Worm (Caenorhabditis elegans) whole organism, young adult: ENCODE results near the gene grd-8.

Experiments
- B0261.1 ChIP-seq: sonication (generic microtip); optimal IDR thresholded peaks from 2 replicates; lab custom pipeline; 2016; ENCODE audit warnings: mild to moderate bottlenecking, missing genetic modification characterization, moderate library complexity, missing compliant biosample characterization
- B0336.3 ChIP-seq: fragments of 200-800 bp; sonication (Bioruptor generic); IDR thresholded peaks from 2 replicates; pipeline ENCODE4 v1.3.6; 2022; ENCODE audit warnings: missing genetic modification characterization, missing compliant biosample characterization
- C06A6.2 ChIP-seq: fragments of 200-800 bp; sonication (Bioruptor generic); conservative IDR thresholded peaks from 2 replicates; pipeline ENCODE4 v1.3.6; 2022; ENCODE audit warnings: missing genetic modification characterization, missing compliant biosample characterization
- F55B11.4 ChIP-seq: sonication (generic microtip); optimal IDR thresholded peaks from 2 replicates; lab custom pipeline; 2016; ENCODE audit warnings: missing compliant biosample characterization, missing genetic modification characterization, borderline replicate concordance; ENCODE audit not compliant: insufficient read depth
- F57C9.4 ChIP-seq: sonication (generic microtip); optimal IDR thresholded peaks from 2 replicates; lab custom pipeline; 2017; ENCODE audit warnings: mild to moderate bottlenecking, missing genetic modification characterization, missing compliant biosample characterization
- Y53G8AR.9 ChIP-seq: fragments of 200-800 bp; sonication (Bioruptor generic); conservative IDR thresholded peaks from 2 replicates; pipeline ENCODE4 v1.3.6; 2022; ENCODE audit warnings: missing genetic modification reagents, missing genetic modification characterization, missing compliant biosample characterization
- ZK185.1 ChIP-seq: sonication (generic microtip); optimal IDR thresholded peaks from 2 replicates; lab custom pipeline; 2016; ENCODE audit warnings: mild to moderate bottlenecking, missing genetic modification characterization, missing compliant biosample characterization; ENCODE audit not compliant: poor library complexity, severe bottlenecking
- akir-1 ChIP-seq: fragments of 200-800 bp; sonication (Bioruptor generic); optimal IDR thresholded peaks from 2 replicates; lab custom pipeline; 2018; ENCODE audit warnings: mild to moderate bottlenecking, missing genetic modification characterization, moderate library complexity, missing compliant biosample characterization
- attf-3 ChIP-seq: fragments of 200-800 bp; sonication (Bioruptor generic); conservative IDR thresholded peaks from 2 replicates; pipeline ENCODE4 v1.3.6; 2022; ENCODE audit warnings: missing genetic modification reagents, missing genetic modification characterization, missing compliant biosample characterization
- attf-5 ChIP-seq: fragments of 200-800 bp; sonication (Bioruptor generic); optimal IDR thresholded peaks from 2 replicates; lab custom pipeline; 2018; ENCODE audit warnings: mild to moderate bottlenecking, missing genetic modification characterization, missing compliant biosample characterization
- attf-6 ChIP-seq: fragments of 200-800 bp; sonication (Bioruptor generic); IDR thresholded peaks from 2 replicates; pipeline ENCODE4 v1.3.6; 2022; ENCODE audit warnings: missing genetic modification reagents, missing genetic modification characterization, missing compliant biosample characterization
- cebp-1 ChIP-seq, 2 experiments: fragments of 200-800 bp in 1 of 2; sonication (Bioruptor generic) in 1 of 2; sonication (generic microtip) in 1 of 2; IDR thresholded peaks in 1 of 2; optimal IDR thresholded peaks in 1 of 2; 2 replicates each; pipeline versions ENCODE4 v1.3.6 to Lab custom; 2017 to 2022; ENCODE audit warnings: missing compliant biosample characterization in 2 of 2, missing genetic modification characterization in 2 of 2, mild to moderate bottlenecking in 1 of 2, missing genetic modification reagents in 1 of 2, moderate library complexity in 1 of 2
- ceh-27 ChIP-seq: fragments of 200-800 bp; sonication (Bioruptor generic); optimal IDR thresholded peaks from 2 replicates; lab custom pipeline; 2018; ENCODE audit warnings: mild to moderate bottlenecking, missing genetic modification characterization, moderate library complexity, missing compliant biosample characterization
- egl-18 ChIP-seq: fragments of 200-800 bp; sonication (Bioruptor generic); IDR thresholded peaks from 2 replicates; pipeline ENCODE4 v1.3.6; 2022; ENCODE audit warnings: missing genetic modification reagents, missing genetic modification characterization, missing compliant biosample characterization
- egl-44 ChIP-seq: fragments of 200-800 bp; sonication (Bioruptor generic); IDR thresholded peaks from 2 replicates; pipeline ENCODE4 v1.3.6; 2022; ENCODE audit warnings: missing genetic modification reagents, missing genetic modification characterization, missing compliant biosample characterization
- egrh-3 ChIP-seq: fragments of 200-800 bp; sonication (Bioruptor generic); IDR thresholded peaks from 2 replicates; pipeline ENCODE4 v1.3.6; 2022; ENCODE audit warnings: missing genetic modification reagents, missing genetic modification characterization, missing compliant biosample characterization
- him-1 ChIP-seq: sonication (generic microtip); optimal IDR thresholded peaks from 2 replicates; lab custom pipeline; 2016; ENCODE audit warnings: missing genotype, missing genetic modification reagents, missing genetic modification characterization, missing compliant biosample characterization
- hlh-26 ChIP-seq: fragments of 200-800 bp; sonication (Bioruptor generic); conservative IDR thresholded peaks from 2 replicates; pipeline ENCODE4 v1.3.6; 2022; ENCODE audit warnings: missing genetic modification reagents, missing genetic modification characterization, missing compliant biosample characterization
- hmg-1.2 ChIP-seq: fragments of 200-800 bp; sonication (Bioruptor generic); IDR thresholded peaks from 2 replicates; pipeline ENCODE4 v1.3.6; 2022; ENCODE audit warnings: missing genetic modification reagents, missing genetic modification characterization, missing compliant biosample characterization
- hmg-20 ChIP-seq: fragments of 200-800 bp; sonication (Bioruptor generic); IDR thresholded peaks from 2 replicates; pipeline ENCODE4 v1.3.6; 2022; ENCODE audit warnings: missing genetic modification reagents, missing genetic modification characterization, missing compliant biosample characterization
- hsf-1 ChIP-seq: fragments of 200-800 bp; sonication (Bioruptor generic); IDR thresholded peaks from 2 replicates; pipeline ENCODE4 v1.3.6; 2022; ENCODE audit warnings: missing genetic modification reagents, missing genetic modification characterization, missing compliant biosample characterization
- let-526 ChIP-seq: fragments of 200-800 bp; sonication (Bioruptor generic); IDR thresholded peaks from 2 replicates; pipeline ENCODE4 v1.3.6; 2022; ENCODE audit warnings: missing genetic modification reagents, missing genetic modification characterization, missing compliant biosample characterization
- lin-26 ChIP-seq: fragments of 200-800 bp; sonication (Bioruptor generic); IDR thresholded peaks from 2 replicates; pipeline ENCODE4 v1.3.6; 2022; ENCODE audit warnings: missing genetic modification reagents, missing genetic modification characterization, missing compliant biosample characterization
- lin-35 ChIP-seq, 3 experiments: fragments of 150-350 bp in 2 of 3; sonication (generic microtip) in 1 of 3; optimal IDR thresholded peaks; 2 replicates each; lab custom pipeline; 2014 to 2018; ENCODE audit warnings: missing biosample characterization in 3 of 3, missing genetic modification characterization in 3 of 3, missing genetic modification reagents in 3 of 3
- lin-54 ChIP-seq: fragments of 200-800 bp; sonication (Bioruptor generic); optimal IDR thresholded peaks from 2 replicates; lab custom pipeline; 2018; ENCODE audit warnings: mild to moderate bottlenecking, missing genetic modification characterization, missing compliant biosample characterization
- lsl-1 ChIP-seq: fragments of 200-800 bp; sonication (Bioruptor generic); optimal IDR thresholded peaks from 2 replicates; lab custom pipeline; 2018; ENCODE audit warnings: mild to moderate bottlenecking, missing genetic modification characterization, moderate library complexity, missing compliant biosample characterization
- madf-6 ChIP-seq: fragments of 200-800 bp; sonication (Bioruptor generic); IDR thresholded peaks from 2 replicates; pipeline ENCODE4 v1.3.6; 2022; ENCODE audit warnings: missing genetic modification reagents, missing genetic modification characterization, missing compliant biosample characterization
- mcd-1 ChIP-seq: fragments of 200-800 bp; sonication (Bioruptor generic); IDR thresholded peaks from 2 replicates; pipeline ENCODE4 v1.3.6; 2022; ENCODE audit warnings: missing genetic modification reagents, missing genetic modification characterization, missing compliant biosample characterization
- mes-4 ChIP-seq: sonication (generic microtip); optimal IDR thresholded peaks from 2 replicates; lab custom pipeline; 2016; ENCODE audit warnings: missing genotype, missing genetic modification characterization, missing compliant biosample characterization
- nfya-2 ChIP-seq: fragments of 200-800 bp; sonication (Bioruptor generic); IDR thresholded peaks from 2 replicates; pipeline ENCODE4 v1.3.6; 2022; ENCODE audit warnings: missing genetic modification reagents, missing genetic modification characterization, missing compliant biosample characterization
- nhr-179 ChIP-seq: sonication (generic microtip); optimal IDR thresholded peaks from 2 replicates; lab custom pipeline; 2016; ENCODE audit warnings: mild to moderate bottlenecking, missing genetic modification characterization, missing compliant biosample characterization
- rcor-1 ChIP-seq: fragments of 200-800 bp; sonication (Bioruptor generic); IDR thresholded peaks from 2 replicates; pipeline ENCODE4 v1.3.6; 2022; ENCODE audit warnings: missing genetic modification reagents, missing genetic modification characterization, missing compliant biosample characterization
- rec-8 ChIP-seq, 2 experiments: sonication (generic microtip); optimal IDR thresholded peaks; 2 replicates each; lab custom pipeline; 2016; ENCODE audit warnings: mild to moderate bottlenecking in 2 of 2, missing genetic modification characterization in 2 of 2, missing genetic modification reagents in 2 of 2, missing genotype in 2 of 2, missing biosample characterization in 1 of 2, missing compliant biosample characterization in 1 of 2, moderate library complexity in 1 of 2
- repo-1 ChIP-seq: sonication (generic microtip); optimal IDR thresholded peaks from 2 replicates; lab custom pipeline; 2017; ENCODE audit warnings: mild to moderate bottlenecking, missing genetic modification characterization, missing compliant biosample characterization
- snpc-1.3 ChIP-seq: sonication (generic microtip); optimal IDR thresholded peaks from 2 replicates; lab custom pipeline; 2017; ENCODE audit warnings: missing genetic modification characterization, mild to moderate bottlenecking, missing compliant biosample characterization, antibody characterized with exemption, moderate library complexity, missing genotype, missing genetic modification reagents; ENCODE audit not compliant: insufficient read depth
- tbp1 ChIP-seq: fragments of 200-800 bp; sonication (Bioruptor generic); optimal IDR thresholded peaks from 2 replicates; lab custom pipeline; 2018; ENCODE audit warnings: mild to moderate bottlenecking, missing genetic modification characterization, missing compliant biosample characterization
- tbx-9 ChIP-seq: sonication (generic microtip); optimal IDR thresholded peaks from 2 replicates; lab custom pipeline; 2016; ENCODE audit warnings: borderline replicate concordance, missing genetic modification characterization, inconsistent platforms, missing compliant biosample characterization
- tlf-1 ChIP-seq: fragments of 200-800 bp; sonication (Bioruptor generic); optimal IDR thresholded peaks from 2 replicates; lab custom pipeline; 2018; ENCODE audit warnings: mild to moderate bottlenecking, missing genetic modification characterization, missing compliant biosample characterization
- unc-130 ChIP-seq: sonication (generic microtip); optimal IDR thresholded peaks from 2 replicates; lab custom pipeline; 2016; ENCODE audit warnings: missing genetic modification reagents, missing genetic modification characterization, missing compliant biosample characterization
- xnd-1 ChIP-seq: sonication (generic microtip); optimal IDR thresholded peaks from 2 replicates; lab custom pipeline; 2016; ENCODE audit warnings: missing genotype, missing genetic modification reagents, missing genetic modification characterization, missing compliant biosample characterization
- zfh-2 ChIP-seq: fragments of 200-800 bp; sonication (Bioruptor generic); conservative IDR thresholded peaks from 2 replicates; pipeline ENCODE4 v1.3.6; 2022; ENCODE audit warnings: missing genetic modification reagents, missing genetic modification characterization, missing compliant biosample characterization
- zim-3 ChIP-seq: sonication (generic microtip); optimal IDR thresholded peaks from 2 replicates; lab custom pipeline; 2017; ENCODE audit warnings: mild to moderate bottlenecking, missing genetic modification characterization, moderate library complexity, missing compliant biosample characterization
- ztf-18 ChIP-seq: sonication (generic microtip); optimal IDR thresholded peaks from 2 replicates; lab custom pipeline; 2016; ENCODE audit warnings: missing genotype, mild to moderate bottlenecking, missing genetic modification characterization, missing compliant biosample characterization

The grd-8 gene

ce11 chrV:7814601-7815000, 27.7 kb upstream of the grd-8 start, which contains the start of gene ZK742.6 (continued):
- TF ChIP-seq Y53G8AR.9 (GFP tag; lab: Robert Waterston, UW) (0 out of 2 replicates have a peak, but pooled peaks have one; percentile 50), hmg-20 (GFP tag; lab: Robert Waterston, UW) (no peak), madf-6 (peak; percentile 57), hsf-1 (peak; percentile 75), B0336.3 (peak; percentile 57), attf-6 (GFP tag; lab: Robert Waterston, UW) (peak; percentile 41; the same call in 1 of the 2 replicates), lin-54 (peak; percentile 34), repo-1 (tag; lab: Kevin White, UChicago) (peak; percentile 22)

- no peak for TF ChIP-seq egrh-3 (GFP tag; lab: Robert Waterston, UW)
- TF ChIP-seq akir-1 (GFP tag; lab: Kevin White, UChicago) = no peak
- no peak for TF ChIP-seq cebp-1 (GFP tag; IDR thresholded peaks at IDR 0.05; lab: Robert Waterston, UW)
- TF ChIP-seq cebp-1 (tag; optimal IDR thresholded peaks at IDR 0.05; lab: Kevin White, UChicago) = no peak
- TF ChIP-seq him-1 (tag; lab: Kevin White, UChicago) = no peak
- no peak for TF ChIP-seq lin-26
- no peak for TF ChIP-seq zim-3
- no peak for TF ChIP-seq ztf-18 (tag; lab: Kevin White, UChicago)
- no peak for TF ChIP-seq B0261.1
- TF ChIP-seq hlh-26 (GFP tag; lab: Robert Waterston, UW) = no peak
- no peak for TF ChIP-seq tbp1 (GFP tag; lab: Kevin White, UChicago)
- no peak for TF ChIP-seq rcor-1 (GFP tag; lab: Robert Waterston, UW)
- TF ChIP-seq tbx-9 = no peak
- TF ChIP-seq mcd-1 (GFP tag; lab: Robert Waterston, UW) = no peak
- no peak for TF ChIP-seq C06A6.2
- no peak for TF ChIP-seq nfya-2 (GFP tag; lab: Robert Waterston, UW)
- TF ChIP-seq, all 124 proteins: peak for 0
Measured at ce11 chrV:7816486-7816885, 25.8 kb upstream of the grd-8 start.

- no peak for TF ChIP-seq repo-1 (tag; lab: Kevin White, UChicago)
- TF ChIP-seq mes-4 (tag; lab: Kevin White, UChicago) = no peak
- TF ChIP-seq hmg-20 (GFP tag; lab: Robert Waterston, UW) = no peak
- no peak for TF ChIP-seq zfh-2 (GFP tag; lab: Robert Waterston, UW)
- no peak for TF ChIP-seq egl-44 (GFP tag; lab: Robert Waterston, UW)
- no peak for TF ChIP-seq tlf-1 (GFP tag; lab: Kevin White, UChicago)
- TF ChIP-seq let-526 (GFP tag; lab: Robert Waterston, UW) = no peak
- no peak for TF ChIP-seq F57C9.4 (tag; lab: Kevin White, UChicago)
- TF ChIP-seq unc-130 = no peak
- TF ChIP-seq snpc-1.3 = no peak
- no peak for TF ChIP-seq egl-18 (GFP tag; lab: Robert Waterston, UW)
- no peak for TF ChIP-seq ztf-18 (tag; lab: Kevin White, UChicago)
- no peak for TF ChIP-seq hlh-26 (GFP tag; lab: Robert Waterston, UW)
Measured at ce11 chrV:7819585-7819984, 22.7 kb upstream of the grd-8 start.

- no peak; the same call in 1 of the 2 replicates for TF ChIP-seq hmg-1.2 (GFP tag; lab: Robert Waterston, UW)
- TF ChIP-seq attf-5 (GFP tag; lab: Kevin White, UChicago) = peak; percentile 55
- TF ChIP-seq lin-35 (GFP tag; optimal IDR thresholded peaks at IDR 0.05; lab: Kevin White, UChicago) = no peak
- TF ChIP-seq tbp1 (GFP tag; lab: Kevin White, UChicago) = no peak
- no peak for TF ChIP-seq hmg-20 (GFP tag; lab: Robert Waterston, UW)
- TF ChIP-seq rec-8 (tag; optimal IDR thresholded peaks at IDR 0.05; lab: Kevin White, UChicago) = no peak
- TF ChIP-seq ZK185.1 (tag; lab: Kevin White, UChicago) = peak; percentile 24
- TF ChIP-seq nhr-179 (tag; lab: Kevin White, UChicago) = no peak
- TF ChIP-seq lin-54 = no peak
- TF ChIP-seq F55B11.4 (tag; lab: Kevin White, UChicago) = no peak
- TF ChIP-seq attf-3 (GFP tag; lab: Robert Waterston, UW) = no peak
- TF ChIP-seq mcd-1 (GFP tag; lab: Robert Waterston, UW) = peak; percentile 65; the same call in 1 of the 2 replicates
- no peak for TF ChIP-seq xnd-1 (tag; lab: Kevin White, UChicago)
- TF ChIP-seq lsl-1 (GFP tag; lab: Kevin White, UChicago) = peak; percentile 30
- no peak for TF ChIP-seq zfh-2 (GFP tag; lab: Robert Waterston, UW)
- TF ChIP-seq akir-1 (GFP tag; lab: Kevin White, UChicago) = no peak
- peak; percentile 15 for TF ChIP-seq ceh-27 (GFP tag; lab: Kevin White, UChicago)
Measured at ce11 chrV:7820270-7820669, 22.1 kb upstream of the grd-8 start, which contains the start of gene lbp-4. Gene lbp-4 (plus strand): TSS chrV:7820578.
